Worm (Caenorhabditis elegans) whole organism, L3 larva: ENCODE measurements around the gene cyp-29A2.

Experiments
- elt-3 ChIP-seq, 3 experiments: fragments of 150-350 bp in 1 of 3; sonication (generic microtip) in 2 of 3; optimal IDR thresholded peaks; 2 replicates in 2 of 3; 4 replicates in 1 of 3; lab custom pipeline; 2014 to 2017; ENCODE audit warnings: missing biosample characterization in 3 of 3, missing genetic modification characterization in 3 of 3
- nhr-12 ChIP-seq: fragments of 150-350 bp; optimal IDR thresholded peaks from 2 replicates; lab custom pipeline; 2014; ENCODE audit warnings: missing biosample characterization, missing genetic modification characterization
- nhr-23 ChIP-seq: fragments of 150-350 bp; optimal IDR thresholded peaks from 2 replicates; lab custom pipeline; 2014; ENCODE audit warnings: missing biosample characterization, missing genetic modification reagents, missing genetic modification characterization
- nhr-67 ChIP-seq: fragments of 150-350 bp; optimal IDR thresholded peaks from 2 replicates; lab custom pipeline; 2014; ENCODE audit warnings: missing biosample characterization, missing genetic modification characterization
- unc-62 ChIP-seq: fragments of 150-350 bp; sonication (generic microtip); optimal IDR thresholded peaks from 4 replicates; lab custom pipeline; 2014; ENCODE audit warnings: missing biosample characterization, missing genetic modification reagents, missing genetic modification characterization

DNA sequence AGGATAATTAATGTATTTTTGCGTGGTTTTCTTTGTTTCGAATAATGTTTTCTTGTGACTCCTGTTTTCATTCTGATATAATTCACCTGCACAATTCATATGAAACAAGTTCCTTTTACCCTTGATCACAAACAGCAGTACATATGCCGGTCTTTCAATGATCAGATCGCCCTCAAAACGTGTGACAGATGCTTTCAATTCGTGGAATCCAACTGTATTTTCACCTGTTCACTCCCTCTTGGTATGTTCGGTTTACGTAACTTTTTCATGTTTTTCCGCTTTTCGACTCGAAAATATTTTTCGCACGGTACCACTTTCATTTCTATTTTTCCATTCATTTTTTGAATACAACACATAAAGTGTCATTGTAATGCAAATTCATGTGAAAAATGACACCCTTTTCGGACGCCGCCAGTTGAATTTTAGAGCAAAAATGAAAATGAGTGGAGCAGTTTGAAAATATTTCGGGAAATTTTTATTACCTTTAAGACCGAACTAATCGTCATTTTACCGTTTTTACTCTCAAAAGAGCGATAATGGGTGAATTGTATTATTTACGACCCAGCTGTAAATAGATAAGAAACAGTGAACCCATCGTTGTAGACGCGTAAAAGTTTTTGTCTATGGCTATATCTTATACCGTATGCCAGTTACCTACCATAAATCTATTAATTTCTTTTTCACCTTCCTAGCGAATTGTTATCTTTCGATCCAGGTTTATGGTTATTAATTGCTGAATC lies 15.4 kb upstream of the cyp-29A2 start, which contains the start of gene K10D6.4:
- TF ChIP-seq nhr-67 (tag; lab: Kevin White, UChicago) (no peak), nhr-23 (tag; lab: Kevin White, UChicago) (no peak), elt-3 (tag; optimal IDR thresholded peaks at IDR 0.05; lab: Kevin White, UChicago) (no peak), unc-62 (GFP tag; lab: Kevin White, UChicago) (no peak), nhr-12 (tag; lab: Kevin White, UChicago) (no peak)
